Fruit fly (Drosophila melanogaster) whole organism, prepupa: Measurements from ENCODE around the gene CG12025.

Experiments
- Blimp-1 ChIP-seq: fragments of 200-800 bp; sonication (Bioruptor generic); optimal IDR thresholded peaks from 3 replicates; lab custom pipeline; 2017; ENCODE audit warnings: missing biosample characterization, missing genetic modification characterization, mild to moderate bottlenecking, moderate library complexity, missing genetic modification reagents
- CG10631 ChIP-seq: fragments of 200-800 bp; sonication (Bioruptor generic); optimal IDR thresholded peaks from 2 replicates; lab custom pipeline; 2016; ENCODE audit warnings: missing biosample characterization, missing genetic modification characterization
- CG11294 ChIP-seq: fragments of 200-800 bp; sonication (Bioruptor generic); IDR thresholded peaks from 2 replicates; pipeline ENCODE4 v1.3.6; 2022; ENCODE audit warnings: missing biosample characterization, missing genetic modification characterization
- CG11762 ChIP-seq: fragments of 200-800 bp; sonication (Bioruptor generic); optimal IDR thresholded peaks from 3 replicates; lab custom pipeline; 2016; ENCODE audit warnings: missing biosample characterization, missing genetic modification characterization; ENCODE audit not compliant: insufficient read depth
- CG15336 ChIP-seq: fragments of 200-800 bp; sonication (Bioruptor generic); IDR thresholded peaks from 2 replicates; pipeline ENCODE4 v1.3.6; 2022; ENCODE audit warnings: missing biosample characterization, missing genetic modification characterization
- CG16779 ChIP-seq: fragments of 200-800 bp; sonication (Bioruptor generic); optimal IDR thresholded peaks from 3 replicates; lab custom pipeline; 2017; ENCODE audit warnings: missing biosample characterization, mild to moderate bottlenecking, missing genetic modification characterization
- CG3032 ChIP-seq: fragments of 200-800 bp; optimal IDR thresholded peaks from 2 replicates; lab custom pipeline; 2019; ENCODE audit warnings: missing biosample characterization, mild to moderate bottlenecking, missing genetic modification characterization, moderate library complexity
- CG31627 ChIP-seq: fragments of 200-800 bp; sonication (Bioruptor generic); optimal IDR thresholded peaks from 3 replicates; lab custom pipeline; 2016; ENCODE audit warnings: missing biosample characterization, missing genetic modification characterization
- CG32006 ChIP-seq: fragments of 200-800 bp; sonication (Bioruptor generic); optimal IDR thresholded peaks from 3 replicates; lab custom pipeline; 2017; ENCODE audit warnings: missing biosample characterization, mild to moderate bottlenecking, missing genetic modification characterization
- CG34406 ChIP-seq: fragments of 200-800 bp; sonication (Bioruptor generic); optimal IDR thresholded peaks from 3 replicates; lab custom pipeline; 2016; ENCODE audit warnings: missing biosample characterization, missing genetic modification characterization
- CG3919 ChIP-seq: fragments of 200-800 bp; sonication (Bioruptor generic); optimal IDR thresholded peaks from 3 replicates; lab custom pipeline; 2016; ENCODE audit warnings: missing biosample characterization, missing genetic modification characterization
- CG4318 ChIP-seq: fragments of 200-800 bp; sonication (Bioruptor generic); optimal IDR thresholded peaks from 3 replicates; lab custom pipeline; 2017; ENCODE audit warnings: missing biosample characterization, mild to moderate bottlenecking, missing genetic modification characterization
- CG6163 ChIP-seq: fragments of 200-800 bp; sonication (Bioruptor generic); IDR thresholded peaks from 3 replicates; pipeline ENCODE4 v1.3.6; 2022; ENCODE audit warnings: missing biosample characterization, missing genetic modification characterization
- CG6276 ChIP-seq: fragments of 200-800 bp; sonication (Bioruptor generic); optimal IDR thresholded peaks from 2 replicates; lab custom pipeline; 2017; ENCODE audit warnings: missing biosample characterization, mild to moderate bottlenecking, missing genetic modification characterization
- CG6808 ChIP-seq: fragments of 200-800 bp; sonication (Bioruptor generic); optimal IDR thresholded peaks from 3 replicates; lab custom pipeline; 2017; ENCODE audit warnings: missing biosample characterization, missing genetic modification characterization, mild to moderate bottlenecking, moderate library complexity, missing genetic modification reagents
- CG6854 ChIP-seq: fragments of 200-800 bp; sonication (Bioruptor generic); optimal IDR thresholded peaks from 2 replicates; lab custom pipeline; 2017; ENCODE audit warnings: missing biosample characterization, mild to moderate bottlenecking, missing genetic modification characterization
- CG7368 ChIP-seq: fragments of 200-800 bp; sonication (Bioruptor generic); optimal IDR thresholded peaks from 3 replicates; lab custom pipeline; 2016; ENCODE audit warnings: missing biosample characterization, missing genetic modification characterization
- CG8119 ChIP-seq: fragments of 200-800 bp; sonication (Bioruptor generic); IDR thresholded peaks from 3 replicates; pipeline ENCODE4 v1.3.6; 2022; ENCODE audit warnings: missing biosample characterization, missing genetic modification characterization
- CG8319 ChIP-seq: fragments of 200-800 bp; sonication (Bioruptor generic); optimal IDR thresholded peaks from 3 replicates; lab custom pipeline; 2016; ENCODE audit warnings: missing biosample characterization, missing genetic modification characterization
- CG8632 ChIP-seq: fragments of 200-800 bp; sonication (Bioruptor generic); optimal IDR thresholded peaks from 3 replicates; lab custom pipeline; 2016; ENCODE audit warnings: missing biosample characterization, missing genetic modification characterization
- CG9139 ChIP-seq: fragments of 200-800 bp; sonication (Bioruptor generic); optimal IDR thresholded peaks from 3 replicates; lab custom pipeline; 2017; ENCODE audit warnings: missing biosample characterization, mild to moderate bottlenecking, missing genetic modification characterization
- Eip75B ChIP-seq: fragments of 200-800 bp; sonication (Bioruptor generic); optimal IDR thresholded peaks from 3 replicates; lab custom pipeline; 2016; ENCODE audit warnings: missing biosample characterization, missing genetic modification characterization
- Eip78C ChIP-seq: fragments of 200-800 bp; sonication (Bioruptor generic); peaks from one replicate; lab custom pipeline; 2016; ENCODE audit warnings: missing biosample characterization, missing genetic modification characterization
- Eip93F ChIP-seq: fragments of 200-800 bp; sonication (Bioruptor generic); optimal IDR thresholded peaks from 2 replicates; lab custom pipeline; 2016; ENCODE audit warnings: missing biosample characterization, mild to moderate bottlenecking, missing genetic modification characterization
- Ets21C ChIP-seq: fragments of 200-800 bp; sonication (Bioruptor generic); optimal IDR thresholded peaks from 3 replicates; lab custom pipeline; 2016; ENCODE audit warnings: missing biosample characterization, missing genetic modification characterization
- Ets96B ChIP-seq: fragments of 200-800 bp; optimal IDR thresholded peaks from 2 replicates; lab custom pipeline; 2019; ENCODE audit warnings: missing biosample characterization, mild to moderate bottlenecking, missing genetic modification characterization, moderate library complexity
- Gug ChIP-seq: fragments of 200-800 bp; sonication (Bioruptor generic); IDR thresholded peaks from 2 replicates; pipeline ENCODE4 v1.3.6; 2022; ENCODE audit warnings: missing biosample characterization, missing genetic modification characterization
- Hr38 ChIP-seq: sonication (Bioruptor generic); optimal IDR thresholded peaks from 2 replicates; lab custom pipeline; 2016; ENCODE audit warnings: missing biosample characterization, missing genetic modification characterization
- Hr39 ChIP-seq: fragments of 200-800 bp; sonication (Bioruptor generic); optimal IDR thresholded peaks from 2 replicates; lab custom pipeline; 2016; ENCODE audit warnings: missing biosample characterization, missing genetic modification characterization
- Lpt ChIP-seq: fragments of 200-800 bp; sonication (Bioruptor generic); optimal IDR thresholded peaks from 3 replicates; lab custom pipeline; 2016; ENCODE audit warnings: missing biosample characterization, missing genetic modification characterization
- Met ChIP-seq: fragments of 200-800 bp; sonication (Bioruptor generic); optimal IDR thresholded peaks from 3 replicates; lab custom pipeline; 2016; ENCODE audit warnings: missing biosample characterization, missing genetic modification characterization
- OdsH ChIP-seq: fragments of 200-800 bp; sonication (Bioruptor generic); optimal IDR thresholded peaks from 3 replicates; lab custom pipeline; 2016; ENCODE audit warnings: missing biosample characterization, missing genetic modification characterization
- Smox ChIP-seq: fragments of 200-800 bp; sonication (Bioruptor generic); optimal IDR thresholded peaks from 3 replicates; lab custom pipeline; 2016; ENCODE audit warnings: missing biosample characterization, missing genetic modification characterization
- Sox102F ChIP-seq: fragments of 200-800 bp; sonication (Bioruptor generic); optimal IDR thresholded peaks from 2 replicates; lab custom pipeline; 2016; ENCODE audit warnings: missing biosample characterization, mild to moderate bottlenecking, missing genetic modification characterization
- Sox14 ChIP-seq: fragments of 200-800 bp; sonication (Bioruptor generic); optimal IDR thresholded peaks from 3 replicates; lab custom pipeline; 2016; ENCODE audit warnings: missing biosample characterization, missing genetic modification characterization
- achi ChIP-seq: fragments of 200-800 bp; sonication (Bioruptor generic); optimal IDR thresholded peaks from 3 replicates; lab custom pipeline; 2016; ENCODE audit warnings: missing biosample characterization, missing genetic modification characterization
- acj6 ChIP-seq: fragments of 200-800 bp; sonication (Bioruptor generic); optimal IDR thresholded peaks from 3 replicates; lab custom pipeline; 2016; ENCODE audit warnings: missing biosample characterization, missing genetic modification characterization
- cyc ChIP-seq: fragments of 200-800 bp; sonication (Bioruptor generic); optimal IDR thresholded peaks from 3 replicates; lab custom pipeline; 2016; ENCODE audit warnings: missing biosample characterization, missing genetic modification characterization
- dac ChIP-seq: fragments of 200-800 bp; sonication (Bioruptor generic); optimal IDR thresholded peaks from 2 replicates; lab custom pipeline; 2017; ENCODE audit warnings: missing biosample characterization, mild to moderate bottlenecking, missing genetic modification characterization
- eg ChIP-seq: fragments of 200-800 bp; sonication (Bioruptor generic); IDR thresholded peaks from 3 replicates; pipeline ENCODE4 v1.3.6; 2022; ENCODE audit warnings: missing biosample characterization, missing genetic modification characterization
- esn ChIP-seq: fragments of 200-800 bp; sonication (Bioruptor generic); optimal IDR thresholded peaks from 2 replicates; lab custom pipeline; 2016; ENCODE audit warnings: missing biosample characterization, mild to moderate bottlenecking, missing genetic modification characterization, moderate library complexity
- fd59A ChIP-seq: fragments of 200-800 bp; sonication (Bioruptor generic); optimal IDR thresholded peaks from 2 replicates; lab custom pipeline; 2017; ENCODE audit warnings: missing biosample characterization, mild to moderate bottlenecking, missing genetic modification characterization, missing genetic modification reagents
- fd85E ChIP-seq: fragments of 200-800 bp; sonication (Bioruptor generic); optimal IDR thresholded peaks from 3 replicates; lab custom pipeline; 2016; ENCODE audit warnings: missing biosample characterization, missing genetic modification characterization
- fkh ChIP-seq: fragments of 200-800 bp; sonication (Bioruptor generic); optimal IDR thresholded peaks from 3 replicates; lab custom pipeline; 2017; ENCODE audit warnings: missing biosample characterization, mild to moderate bottlenecking, missing genetic modification characterization, moderate library complexity
- lz ChIP-seq: fragments of 200-800 bp; sonication (Bioruptor generic); optimal IDR thresholded peaks from 3 replicates; lab custom pipeline; 2016; ENCODE audit warnings: missing biosample characterization, missing genetic modification characterization
- net ChIP-seq: fragments of 200-800 bp; sonication (Bioruptor generic); optimal IDR thresholded peaks from 3 replicates; lab custom pipeline; 2016; ENCODE audit warnings: missing biosample characterization, missing genetic modification characterization
- pdm3 ChIP-seq: fragments of 200-800 bp; sonication (Bioruptor generic); optimal IDR thresholded peaks from 3 replicates; lab custom pipeline; 2016; ENCODE audit warnings: missing biosample characterization, missing genetic modification characterization
- salr ChIP-seq, 2 experiments: fragments of 200-800 bp; sonication (Bioruptor generic); optimal IDR thresholded peaks; 3 replicates each; lab custom pipeline; 2016 to 2018; ENCODE audit warnings: missing biosample characterization in 2 of 2, missing genetic modification characterization in 2 of 2, mild to moderate bottlenecking in 1 of 2
- spab ChIP-seq: fragments of 200-800 bp; sonication (Bioruptor generic); optimal IDR thresholded peaks from 2 replicates; lab custom pipeline; 2017; ENCODE audit warnings: missing biosample characterization, mild to moderate bottlenecking, missing genetic modification characterization, missing genetic modification reagents
- ss ChIP-seq, 2 experiments: fragments of 200-800 bp; sonication (Bioruptor generic); optimal IDR thresholded peaks; 2 replicates in 1 of 2; 3 replicates in 1 of 2; lab custom pipeline; 2017 to 2018; ENCODE audit warnings: mild to moderate bottlenecking in 2 of 2, missing biosample characterization in 2 of 2, missing genetic modification characterization in 2 of 2, moderate library complexity in 1 of 2
- svp ChIP-seq: fragments of 200-800 bp; sonication (Bioruptor generic); peaks from one replicate; lab custom pipeline; 2016; ENCODE audit warnings: missing biosample characterization, missing genetic modification characterization
- topi ChIP-seq: fragments of 200-800 bp; sonication (Bioruptor generic); optimal IDR thresholded peaks from 3 replicates; lab custom pipeline; 2016; ENCODE audit warnings: missing biosample characterization, missing genetic modification characterization
- vri ChIP-seq: fragments of 200-800 bp; sonication (Bioruptor generic); optimal IDR thresholded peaks from 3 replicates; lab custom pipeline; 2016; ENCODE audit warnings: missing biosample characterization, mild to moderate bottlenecking, missing genetic modification characterization

CG12025 gene

dm6 chr3L:1829539-1829938 lies 35.7 kb upstream of the CG12025 start:
- TF ChIP-seq salr (GFP tag; optimal IDR thresholded peaks at IDR 0.05; lab: Kevin White, UChicago) (peak in 1 of 2 experiments; percentile 69), Eip75B (GFP tag; lab: Kevin White, UChicago) (peak; percentile 62), CG34406 (GFP tag; lab: Kevin White, UChicago) (peak; percentile 51), topi (peak; percentile 60), CG16779 (tag; lab: Kevin White, UChicago) (peak; percentile 16), fd85E (GFP tag; lab: Kevin White, UChicago) (no peak), dac (GFP tag; lab: Kevin White, UChicago) (peak; percentile 9), CG7368 (GFP tag; lab: Kevin White, UChicago) (peak; percentile 38), Gug (GFP tag; lab: Robert Waterston, UW) (peak; percentile 75), achi (peak; percentile 59), net (GFP tag; lab: Kevin White, UChicago) (peak; percentile 74), CG9139 (no peak), fd59A (GFP tag; lab: Kevin White, UChicago) (peak; percentile 58), Ets21C (GFP tag; lab: Kevin White, UChicago) (peak; percentile 47), CG6808 (GFP tag; lab: Kevin White, UChicago) (peak; percentile 28), vri (GFP tag; lab: Kevin White, UChicago) (peak; percentile 59), Smox (GFP tag; lab: Kevin White, UChicago) (peak; percentile 71), CG6163 (GFP tag; lab: Robert Waterston, UW) (peak; percentile 84), CG8119 (GFP tag; lab: Robert Waterston, UW) (peak; percentile 57; the same call in 1 of the 3 replicates), CG8632 (GFP tag; lab: Kevin White, UChicago) (peak; percentile 38), CG11294 (peak; percentile 74), Hr39 (GFP tag; lab: Kevin White, UChicago) (peak; percentile 81), CG15336 (GFP tag; lab: Robert Waterston, UW) (peak; percentile 78), lz (GFP tag; lab: Kevin White, UChicago) (peak; percentile 71), Met (peak; percentile 79), CG10631 (GFP tag; lab: Kevin White, UChicago) (peak; percentile 66), CG4318 (GFP tag; lab: Kevin White, UChicago) (peak; percentile 50), cyc (GFP tag; lab: Kevin White, UChicago) (peak; percentile 62), Ets96B (tag; lab: Kevin White, UChicago) (peak; percentile 43), Sox14 (GFP tag; lab: Kevin White, UChicago) (peak; percentile 80), Eip93F (GFP tag; lab: Kevin White, UChicago) (no peak), Sox102F (peak; percentile 69), spab (no peak), Eip78C (GFP tag; lab: Kevin White, UChicago) (peak; percentile 83), OdsH (GFP tag; lab: Kevin White, UChicago) (peak; percentile 77), Blimp-1 (GFP tag; lab: Kevin White, UChicago) (no peak), eg (GFP tag; lab: Robert Waterston, UW) (peak; percentile 87), CG11762 (peak; percentile 34), esn (peak; percentile 70), ss (GFP tag; optimal IDR thresholded peaks at IDR 0.05; lab: Kevin White, UChicago) (peak in 1 of 2 experiments; percentile 11), CG3919 (GFP tag; lab: Kevin White, UChicago) (peak; percentile 63), svp (GFP tag; lab: Kevin White, UChicago) (peak; percentile 81), CG3032 (tag; lab: Kevin White, UChicago) (peak; percentile 57), fkh (no peak), CG32006 (GFP tag; lab: Kevin White, UChicago) (peak; percentile 71), CG6854 (GFP tag; lab: Kevin White, UChicago) (no peak), CG6276 (GFP tag; lab: Kevin White, UChicago) (peak; percentile 53), acj6 (GFP tag; lab: Kevin White, UChicago) (peak; percentile 77), pdm3 (GFP tag; lab: Kevin White, UChicago) (peak; percentile 68), Hr38 (GFP tag; lab: Kevin White, UChicago) (no peak), CG8319 (GFP tag; lab: Kevin White, UChicago) (no peak), Lpt (GFP tag; lab: Kevin White, UChicago) (peak; percentile 68), CG31627 (GFP tag; lab: Kevin White, UChicago) (peak; percentile 73)
